Worm (Caenorhabditis elegans): ENCODE measurements around the gene ulp-1.

The ulp-1 gene

ce11 chrIII:5211137-5211648, 41.6 kb upstream of the ulp-1 start (continued):
- TF ChIP-seq ceh-19 (GFP tag; optimal IDR thresholded peaks at IDR 0.05) (peak; percentile 82), zip-5 (tag; optimal IDR thresholded peaks at IDR 0.05) (peak; percentile 4), ceh-18 (tag; optimal IDR thresholded peaks at IDR 0.05) (peak; percentile 73), eyg-1 (tag; optimal IDR thresholded peaks at IDR 0.05) (peak; percentile 46), unc-3 (GFP tag; conservative IDR thresholded peaks at IDR 0.05) (peak; percentile 61; the same call in 1 of the 2 replicates), unc-3 (tag; optimal IDR thresholded peaks at IDR 0.05) (peak; percentile 48), ceh-34 (tag; optimal IDR thresholded peaks at IDR 0.05) (peak; percentile 73), F13H6.1 (tag; optimal IDR thresholded peaks at IDR 0.05) (peak; percentile 23), lim-6 (tag; optimal IDR thresholded peaks at IDR 0.05) (peak; percentile 33), sox-2 (GFP tag; IDR thresholded peaks at IDR 0.05) (peak; percentile 17; the same call in 1 of the 2 replicates), gmeb-2 (tag; optimal IDR thresholded peaks at IDR 0.05) (peak; percentile 43), pat-9 (tag; optimal IDR thresholded peaks at IDR 0.05) (peak; percentile 43), T23F11.4 (GFP tag; optimal IDR thresholded peaks at IDR 0.05) (peak; percentile 30), lin-11 (tag; optimal IDR thresholded peaks at IDR 0.05) (peak; percentile 63), hlh-13 (GFP tag; optimal IDR thresholded peaks at IDR 0.05) (peak; percentile 25), dve-1 (tag; optimal IDR thresholded peaks at IDR 0.05) (peak; percentile 25), C38D4.7 (GFP tag; optimal IDR thresholded peaks at IDR 0.05) (peak; percentile 64), nfya-1 (tag; optimal IDR thresholded peaks at IDR 0.05) (peak; percentile 1), ceh-2 (tag; optimal IDR thresholded peaks at IDR 0.05) (peak; percentile 62), syd-9 (tag; optimal IDR thresholded peaks at IDR 0.05) (peak; percentile 72), ceh-14 (tag; optimal IDR thresholded peaks at IDR 0.05) (peak; percentile 41), ttx-3 (tag; optimal IDR thresholded peaks at IDR 0.05) (peak; percentile 3), sdc-2 (tag; optimal IDR thresholded peaks at IDR 0.05) (peak; percentile 49)

DNA sequence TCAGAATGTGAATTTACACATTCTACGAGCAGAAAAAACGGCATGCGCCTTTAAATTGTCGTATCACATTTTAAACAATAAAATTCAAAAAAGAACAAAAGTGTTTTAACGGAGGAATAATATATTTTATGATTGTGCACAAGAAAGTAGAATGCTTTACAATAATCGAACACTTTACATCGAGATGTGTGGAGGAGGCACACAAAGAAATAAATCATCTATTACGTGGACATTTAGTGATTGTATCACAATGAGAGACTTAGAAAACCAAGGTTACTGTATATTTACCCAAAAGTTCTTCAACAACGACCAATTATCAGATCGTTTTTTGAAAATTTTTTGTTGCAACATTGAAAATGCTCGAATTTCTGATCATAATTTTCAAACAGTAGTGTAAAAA, 40.7 kb upstream of the ulp-1 start:
- no peak for TF ChIP-seq ceh-30 (tag; optimal IDR thresholded peaks at IDR 0.05)
- peak; percentile 12 for TF ChIP-seq unc-55 (GFP tag; optimal IDR thresholded peaks at IDR 0.05)

DNA sequence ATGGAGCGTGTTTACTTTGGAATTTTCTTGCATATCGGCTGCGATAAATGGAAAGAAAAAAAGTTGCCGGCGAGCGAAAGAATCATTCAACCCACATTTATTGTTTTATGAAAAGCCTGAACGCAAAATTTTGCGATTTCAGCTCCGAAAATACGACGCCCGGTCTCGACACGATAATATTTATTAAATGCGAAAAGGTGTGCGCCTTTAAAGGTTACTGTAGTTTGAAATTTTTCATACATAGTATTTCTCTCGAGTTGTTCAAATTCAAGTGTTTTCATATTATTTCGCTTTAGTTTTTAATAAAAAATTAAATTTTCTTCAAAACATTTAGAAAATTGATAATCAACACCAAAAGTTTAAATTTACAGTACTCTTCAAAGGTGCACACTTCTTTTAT, 39.4 kb upstream of the ulp-1 start, which contains the start of gene syx-16:
syx-16 (minus strand) TSS at position 118 of the 400 bp plus-strand sequence.
- TF ChIP-seq T23F11.4 (GFP tag; optimal IDR thresholded peaks at IDR 0.05) = no peak
- no peak for TF ChIP-seq nhr-11 (tag; optimal IDR thresholded peaks at IDR 0.05)
- TF ChIP-seq gmeb-2 (tag; optimal IDR thresholded peaks at IDR 0.05) = no peak
- no peak for TF ChIP-seq ceh-18 (tag; optimal IDR thresholded peaks at IDR 0.05)
- TF ChIP-seq pat-9 (tag; optimal IDR thresholded peaks at IDR 0.05) = no peak
- no peak for TF ChIP-seq ets-4 (tag; optimal IDR thresholded peaks at IDR 0.05)
- TF ChIP-seq zip-5 (tag; optimal IDR thresholded peaks at IDR 0.05) = no peak
- no peak for TF ChIP-seq C38D4.7 (GFP tag; optimal IDR thresholded peaks at IDR 0.05)
- no peak for TF ChIP-seq rnt-1 (tag; optimal IDR thresholded peaks at IDR 0.05)
- no peak for TF ChIP-seq pqm-1 (tag; optimal IDR thresholded peaks at IDR 0.05)
- TF ChIP-seq pax-1 (tag; optimal IDR thresholded peaks at IDR 0.05) = no peak
- TF ChIP-seq ceh-30 (tag; optimal IDR thresholded peaks at IDR 0.05) = no peak
- no peak for TF ChIP-seq fkh-10 (GFP tag; optimal IDR thresholded peaks at IDR 0.05)
- no peak for TF ChIP-seq ceh-48 (tag; optimal IDR thresholded peaks at IDR 0.05)

DNA sequence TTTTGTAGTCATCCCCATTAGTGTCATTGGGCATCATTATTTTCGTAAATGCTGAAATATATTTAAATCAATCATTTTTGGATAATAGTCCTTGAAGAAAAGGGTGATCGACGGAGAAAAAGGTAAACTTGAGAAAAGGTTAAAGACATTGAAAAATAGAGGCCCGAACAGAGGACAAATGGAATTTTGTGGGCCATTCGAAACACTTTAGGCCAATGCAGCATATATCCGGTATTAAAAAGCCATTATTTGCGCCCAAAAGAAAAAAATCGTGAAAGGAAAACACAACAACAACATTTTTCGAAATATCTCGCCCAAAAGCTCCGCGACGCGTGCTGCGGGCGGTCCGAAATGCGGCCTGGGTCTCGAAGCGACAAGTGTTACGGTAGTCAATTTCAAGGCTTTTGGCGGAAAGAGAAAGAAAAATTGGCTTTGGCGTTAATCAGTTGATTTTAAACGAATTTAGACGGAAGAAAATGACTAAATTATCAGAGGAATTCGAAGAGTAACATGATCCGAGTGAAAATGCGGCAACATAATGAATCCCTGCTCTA, 37.3 kb upstream of the ulp-1 start, which contains the start of gene morc-1:
morc-1 (minus strand) TSS at position 51 of the 554 bp plus-strand sequence.
- peak; percentile 7 for TF ChIP-seq C38D4.7 (GFP tag; optimal IDR thresholded peaks at IDR 0.05)
- no peak for TF ChIP-seq lin-11 (tag; optimal IDR thresholded peaks at IDR 0.05)

DNA sequence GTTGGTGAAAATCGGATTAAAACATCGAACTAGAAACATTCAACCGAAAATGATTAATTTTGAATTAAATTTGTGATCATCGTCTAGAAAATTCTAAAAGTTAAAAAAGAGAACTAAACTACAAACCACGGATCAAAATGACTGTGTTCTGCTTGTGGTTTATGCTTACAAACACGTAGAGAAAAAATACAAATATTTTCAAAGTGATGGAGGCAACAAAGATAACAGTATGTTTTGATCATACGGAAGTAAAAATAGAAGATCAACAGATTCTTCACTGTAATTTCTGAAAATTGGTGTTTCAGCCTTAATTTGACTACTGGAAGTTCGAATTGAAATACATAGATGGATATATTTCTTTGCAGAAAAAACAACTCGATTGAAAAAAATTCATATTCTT, 33.7 kb upstream of the ulp-1 start:
- TF ChIP-seq lin-11 (tag; optimal IDR thresholded peaks at IDR 0.05) (no peak), dmd-4 (tag; optimal IDR thresholded peaks at IDR 0.05; ENCODE audit: borderline replicate concordance) (no peak), che-1 (tag; optimal IDR thresholded peaks at IDR 0.05) (no peak), fax-1 (tag; optimal IDR thresholded peaks at IDR 0.05) (no peak), ref-2 (tag; optimal IDR thresholded peaks at IDR 0.05) (no peak), ceh-45 (GFP tag; IDR thresholded peaks at IDR 0.05) (no peak), pat-9 (tag; optimal IDR thresholded peaks at IDR 0.05) (no peak), unc-3 (GFP tag; conservative IDR thresholded peaks at IDR 0.05) (no peak), unc-3 (tag; optimal IDR thresholded peaks at IDR 0.05) (no peak), ceh-14 (tag; optimal IDR thresholded peaks at IDR 0.05) (no peak), sox-2 (GFP tag; IDR thresholded peaks at IDR 0.05) (no peak)

Data from whole organism, late embryonic.